Fruit fly (Drosophila melanogaster): ENCODE measurements around the gene Pfrx.

Gene Pfrx

dm6 chrX:19546658-19547038 is 51.3 kb downstream of the Pfrx start (continued):
- TF ChIP-seq Opbp (GFP tag; IDR thresholded peaks at IDR 0.05; ENCODE audit: partially characterized antibody) (no peak), trh (GFP tag; optimal IDR thresholded peaks at IDR 0.05) (no peak), ttk (GFP tag; IDR thresholded peaks at IDR 0.05) (no peak), tll (GFP tag; optimal IDR thresholded peaks at IDR 0.05) (peak in 1 of 2 experiments; percentile 68), D19A (tag; optimal IDR thresholded peaks at IDR 0.05) (no peak), CG13424 (tag; optimal IDR thresholded peaks at IDR 0.05) (no peak), ewg (GFP tag; optimal IDR thresholded peaks at IDR 0.05) (peak; percentile 86), CG7271 (tag; optimal IDR thresholded peaks at IDR 0.05) (no peak), Trl (optimal IDR thresholded peaks at IDR 0.05) (peak; percentile 40 to 50), Trl (GFP tag; optimal IDR thresholded peaks at IDR 0.05) (no peak), HmgD (GFP tag; optimal IDR thresholded peaks at IDR 0.05) (no peak), Nf-YA (GFP tag; IDR thresholded peaks at IDR 0.05) (peak; percentile 78), hth (optimal IDR thresholded peaks at IDR 0.05) (no peak), ind (GFP tag; optimal IDR thresholded peaks at IDR 0.05) (no peak), CG4360 (GFP tag; IDR thresholded peaks at IDR 0.05) (peak; percentile 86), aop (GFP tag; IDR thresholded peaks at IDR 0.05) (no peak), B-H2 (GFP tag; optimal IDR thresholded peaks at IDR 0.05) (no peak), CrebB (tag; optimal IDR thresholded peaks at IDR 0.05) (no peak), TFAM (GFP tag; optimal IDR thresholded peaks at IDR 0.05) (no peak), lab (GFP tag; optimal IDR thresholded peaks at IDR 0.05) (no peak), Hey (tag; optimal IDR thresholded peaks at IDR 0.05) (no peak), CG32532 (GFP tag; IDR thresholded peaks at IDR 0.05) (peak; percentile 42; the same call in 1 of the 2 replicates), bigmax (GFP tag; optimal IDR thresholded peaks at IDR 0.05) (no peak), odd (GFP tag; optimal IDR thresholded peaks at IDR 0.05) (no peak), CG13296 (GFP tag; optimal IDR thresholded peaks at IDR 0.05) (no peak), jing (GFP tag; optimal IDR thresholded peaks at IDR 0.05) (no peak), CG18764 (GFP tag; optimal IDR thresholded peaks at IDR 0.05) (no peak), CG3847 (GFP tag; IDR thresholded peaks at IDR 0.05) (no peak), seq (GFP tag; IDR thresholded peaks at IDR 0.05) (peak; percentile 28; the same call in 1 of the 2 replicates), gcm (GFP tag; optimal IDR thresholded peaks at IDR 0.05) (no peak), sug (tag; optimal IDR thresholded peaks at IDR 0.05) (no peak), cwo (GFP tag; optimal IDR thresholded peaks at IDR 0.05) (no peak), zen2 (GFP tag; IDR thresholded peaks at IDR 0.05; ENCODE audit: partially characterized antibody) (no peak), dimm (GFP tag; IDR thresholded peaks at IDR 0.05) (no peak), Spps (tag; optimal IDR thresholded peaks at IDR 0.05) (no peak), CG14014 (GFP tag; IDR thresholded peaks at IDR 0.05) (no peak), HLH3B (GFP tag; IDR thresholded peaks at IDR 0.05) (no peak), CG11695 (GFP tag; IDR thresholded peaks at IDR 0.05) (no peak), Nf-YB (GFP tag; optimal IDR thresholded peaks at IDR 0.05) (peak; percentile 96), disco-r (GFP tag; optimal IDR thresholded peaks at IDR 0.05) (no peak), CG1832 (GFP tag; optimal IDR thresholded peaks at IDR 0.05) (peak; percentile 95), Hr51 (GFP tag; optimal IDR thresholded peaks at IDR 0.05) (no peak)

- TF ChIP-seq CG10267 (tag; optimal IDR thresholded peaks at IDR 0.05): no peak
- TF ChIP-seq sens (GFP tag): peak; percentile 41
- TF ChIP-seq Bteb2 (GFP tag; optimal IDR thresholded peaks at IDR 0.05): no peak
Observed at dm6 chrX:19547382-19547781, 52.1 kb downstream of the Pfrx start, which contains the start of gene CG32532. Gene CG32532 (minus strand): TSS chrX:19547482.
